Fruit fly (Drosophila melanogaster) whole organism, embryonic: ENCODE data around the gene CG32354.

ENCODE experiments used
- ATbp ChIP-seq: fragments of 200-800 bp; sonication (Bioruptor generic); optimal IDR thresholded peaks from 2 replicates; lab custom pipeline; 2017; ENCODE audit warnings: missing biosample characterization, mild to moderate bottlenecking, missing genetic modification characterization, missing genetic modification reagents
- Adf1 ChIP-seq: fragments of 200-800 bp; sonication (Bioruptor generic); IDR thresholded peaks from 2 replicates; pipeline ENCODE4 v1.3.6; 2022; ENCODE audit warnings: missing biosample characterization, missing genetic modification characterization
- CG10654 ChIP-seq: fragments of 200-800 bp; sonication (Bioruptor generic); optimal IDR thresholded peaks from 2 replicates; lab custom pipeline; 2016; ENCODE audit warnings: missing biosample characterization, missing genetic modification characterization
- CG14667 ChIP-seq: fragments of 200-800 bp; sonication (Bioruptor generic); IDR thresholded peaks from 2 replicates; pipeline ENCODE4 v1.3.6; 2022; ENCODE audit warnings: missing biosample characterization, missing genetic modification characterization
- CG17186 ChIP-seq: fragments of 200-800 bp; sonication (Bioruptor generic); optimal IDR thresholded peaks from 3 replicates; lab custom pipeline; 2017; ENCODE audit warnings: missing biosample characterization, missing genetic modification reagents, missing genetic modification characterization
- CG17829 ChIP-seq: fragments of 200-800 bp; optimal IDR thresholded peaks from 2 replicates; lab custom pipeline; 2019; ENCODE audit warnings: missing biosample characterization, mild to moderate bottlenecking, missing genetic modification characterization, moderate library complexity
- CG17912 ChIP-seq: fragments of 200-800 bp; sonication (Bioruptor generic); optimal IDR thresholded peaks from 2 replicates; lab custom pipeline; 2018; ENCODE audit warnings: missing biosample characterization, mild to moderate bottlenecking, missing genetic modification characterization
- CG1832 ChIP-seq: fragments of 200-800 bp; sonication (Bioruptor generic); optimal IDR thresholded peaks from 2 replicates; lab custom pipeline; 2017; ENCODE audit warnings: missing biosample characterization, mild to moderate bottlenecking, missing genetic modification characterization, inconsistent platforms
- CG18764 ChIP-seq: fragments of 200-800 bp; sonication (Bioruptor generic); optimal IDR thresholded peaks from 3 replicates; lab custom pipeline; 2016; ENCODE audit warnings: missing biosample characterization, missing genetic modification characterization
- CG31441 ChIP-seq: fragments of 200-800 bp; sonication (Bioruptor generic); IDR thresholded peaks from 2 replicates; pipeline ENCODE4 v1.3.6; 2022; ENCODE audit warnings: missing biosample characterization, missing genetic modification characterization
- CG34376 ChIP-seq: fragments of 200-800 bp; sonication (Bioruptor generic); optimal IDR thresholded peaks from 2 replicates; lab custom pipeline; 2018; ENCODE audit warnings: missing biosample characterization, mild to moderate bottlenecking, missing genetic modification characterization
- CG34422 ChIP-seq: fragments of 200-800 bp; sonication (Bioruptor generic); IDR thresholded peaks from 3 replicates; pipeline ENCODE4 v1.3.6; 2022; ENCODE audit warnings: missing biosample characterization, missing genetic modification characterization
- CG4328 ChIP-seq: fragments of 200-800 bp; sonication (Bioruptor generic); optimal IDR thresholded peaks from 3 replicates; lab custom pipeline; 2017; ENCODE audit warnings: missing biosample characterization, missing genetic modification reagents, missing genetic modification characterization
- CG5953 ChIP-seq: fragments of 200-800 bp; sonication (Bioruptor generic); IDR thresholded peaks from 2 replicates; pipeline ENCODE4 v1.3.6; 2022; ENCODE audit warnings: missing biosample characterization, missing genetic modification characterization
- CG6175 ChIP-seq: fragments of 200-800 bp; sonication (Bioruptor generic); IDR thresholded peaks from 3 replicates; pipeline ENCODE4 v1.3.6; 2022; ENCODE audit warnings: missing biosample characterization, missing genetic modification characterization
- CG6683 ChIP-seq: fragments of 200-800 bp; sonication (Bioruptor generic); optimal IDR thresholded peaks from 2 replicates; lab custom pipeline; 2017; ENCODE audit warnings: missing biosample characterization, mild to moderate bottlenecking, missing genetic modification characterization, missing genetic modification reagents
- CG6689 ChIP-seq: fragments of 200-800 bp; sonication (Bioruptor generic); IDR thresholded peaks from 2 replicates; pipeline ENCODE4 v1.3.6; 2022; ENCODE audit warnings: missing biosample characterization, missing genetic modification characterization
- CG6854 ChIP-seq: fragments of 200-800 bp; sonication (Bioruptor generic); optimal IDR thresholded peaks from 3 replicates; lab custom pipeline; 2017; ENCODE audit warnings: missing biosample characterization, mild to moderate bottlenecking, missing genetic modification characterization
- CG7987 ChIP-seq: fragments of 200-800 bp; sonication (Bioruptor generic); optimal IDR thresholded peaks from 2 replicates; lab custom pipeline; 2018; ENCODE audit warnings: missing biosample characterization, mild to moderate bottlenecking, missing genetic modification characterization, moderate library complexity
- CG8478 ChIP-seq: fragments of >200 bp; optimal IDR thresholded peaks from 2 replicates; lab custom pipeline; 2018
- CG9727 ChIP-seq: fragments of 200-800 bp; sonication (Bioruptor generic); optimal IDR thresholded peaks from 3 replicates; lab custom pipeline; 2017; ENCODE audit warnings: missing biosample characterization, mild to moderate bottlenecking, missing genetic modification characterization
- CTCF ChIP-seq: fragments of 200-800 bp; sonication (Bioruptor generic); optimal IDR thresholded peaks from 2 replicates; lab custom pipeline; 2017; ENCODE audit warnings: missing biosample characterization, mild to moderate bottlenecking, missing genetic modification characterization, moderate library complexity
- CkIIα-i1 ChIP-seq: fragments of 200-800 bp; sonication (Bioruptor generic); IDR thresholded peaks from 2 replicates; pipeline ENCODE4 v1.3.6; 2022; ENCODE audit warnings: missing biosample characterization, missing genetic modification characterization
- E2f1 ChIP-seq: fragments of 200-800 bp; sonication (Bioruptor generic); IDR thresholded peaks from 2 replicates; pipeline ENCODE4 v1.3.6; 2022; ENCODE audit warnings: missing biosample characterization, missing genetic modification characterization
- ERR ChIP-seq: fragments of 200-800 bp; sonication (Bioruptor generic); optimal IDR thresholded peaks from 2 replicates; lab custom pipeline; 2016; ENCODE audit warnings: missing biosample characterization, missing genetic modification characterization
- H15 ChIP-seq: fragments of 200-800 bp; sonication (Bioruptor generic); IDR thresholded peaks from 3 replicates; pipeline ENCODE4 v1.3.6; 2022; ENCODE audit warnings: missing biosample characterization, missing genetic modification characterization
- Hr3 ChIP-seq: fragments of 200-800 bp; sonication (Bioruptor generic); optimal IDR thresholded peaks from 3 replicates; lab custom pipeline; 2016; ENCODE audit warnings: missing biosample characterization, missing genetic modification characterization
- Meics ChIP-seq: fragments of 200-800 bp; sonication (Bioruptor generic); optimal IDR thresholded peaks from 2 replicates; lab custom pipeline; 2017; ENCODE audit warnings: missing biosample characterization, mild to moderate bottlenecking, missing genetic modification characterization
- Optix ChIP-seq: fragments of 200-800 bp; sonication (Bioruptor generic); IDR thresholded peaks from 3 replicates; pipeline ENCODE4 v1.3.6; 2022; ENCODE audit warnings: missing biosample characterization, missing genetic modification characterization
- Rfx ChIP-seq: fragments of 200-800 bp; sonication (Bioruptor generic); IDR thresholded peaks from 2 replicates; pipeline ENCODE4 v1.3.6; 2022; ENCODE audit warnings: missing biosample characterization, missing genetic modification characterization
- al ChIP-seq: fragments of 200-800 bp; sonication (Bioruptor generic); IDR thresholded peaks from 2 replicates; pipeline ENCODE4 v1.3.6; 2022; ENCODE audit warnings: missing biosample characterization, missing genetic modification characterization
- aop ChIP-seq: fragments of 200-800 bp; sonication (Bioruptor generic); IDR thresholded peaks from 2 replicates; pipeline ENCODE4 v1.3.6; 2022; ENCODE audit warnings: missing biosample characterization, missing genetic modification characterization
- ap ChIP-seq: fragments of 200-800 bp; sonication (Bioruptor generic); IDR thresholded peaks from 2 replicates; pipeline ENCODE4 v1.3.6; 2022; ENCODE audit warnings: missing biosample characterization, missing genetic modification characterization
- hb ChIP-seq: fragments of 200-800 bp; sonication (Bioruptor generic); IDR thresholded peaks from 3 replicates; pipeline ENCODE4 v1.3.6; 2022; ENCODE audit warnings: missing biosample characterization, missing genetic modification characterization; ENCODE audit not compliant: partially characterized antibody
- inv ChIP-seq: fragments of 200-800 bp; sonication (Bioruptor generic); IDR thresholded peaks from 2 replicates; pipeline ENCODE4 v1.3.6; 2022; ENCODE audit warnings: missing biosample characterization, missing genetic modification characterization; ENCODE audit not compliant: partially characterized antibody
- klu ChIP-seq: fragments of 200-800 bp; sonication (Bioruptor generic); IDR thresholded peaks from 2 replicates; pipeline ENCODE4 v1.3.6; 2022; ENCODE audit warnings: missing biosample characterization, missing genetic modification characterization
- lab ChIP-seq: fragments of 200-800 bp; sonication (Bioruptor generic); optimal IDR thresholded peaks from 3 replicates; lab custom pipeline; 2017; ENCODE audit warnings: missing biosample characterization, missing genetic modification characterization, mild to moderate bottlenecking, moderate library complexity, missing genetic modification reagents
- mld ChIP-seq: fragments of 200-800 bp; sonication (Bioruptor generic); IDR thresholded peaks from 3 replicates; pipeline ENCODE4 v1.3.6; 2022; ENCODE audit warnings: missing biosample characterization, missing genetic modification characterization; ENCODE audit not compliant: partially characterized antibody
- nmo ChIP-seq: fragments of 200-800 bp; sonication (Bioruptor generic); optimal IDR thresholded peaks from 2 replicates; lab custom pipeline; 2018; ENCODE audit warnings: missing biosample characterization, mild to moderate bottlenecking, missing genetic modification characterization, moderate library complexity
- nom ChIP-seq: fragments of 200-800 bp; sonication (Bioruptor generic); optimal IDR thresholded peaks from 2 replicates; lab custom pipeline; 2017; ENCODE audit warnings: missing biosample characterization, missing genetic modification characterization, mild to moderate bottlenecking, moderate library complexity, missing genetic modification reagents
- pb ChIP-seq: fragments of 200-800 bp; sonication (Bioruptor generic); optimal IDR thresholded peaks from 3 replicates; lab custom pipeline; 2016; ENCODE audit warnings: missing biosample characterization, missing genetic modification characterization
- ranshi ChIP-seq: fragments of 200-800 bp; sonication (Bioruptor generic); IDR thresholded peaks from 2 replicates; pipeline ENCODE4 v1.3.6; 2022; ENCODE audit warnings: missing biosample characterization, missing genetic modification characterization
- salm ChIP-seq: fragments of 200-800 bp; sonication (Bioruptor generic); optimal IDR thresholded peaks from 2 replicates; lab custom pipeline; 2018; ENCODE audit warnings: missing biosample characterization, mild to moderate bottlenecking, missing genetic modification characterization
- scrt ChIP-seq: fragments of 200-800 bp; sonication (Bioruptor generic); optimal IDR thresholded peaks from 2 replicates; lab custom pipeline; 2018; ENCODE audit warnings: missing biosample characterization, mild to moderate bottlenecking, missing genetic modification characterization, moderate library complexity
- slp2 ChIP-seq: fragments of 200-800 bp; sonication (Bioruptor generic); optimal IDR thresholded peaks from 2 replicates; lab custom pipeline; 2016; ENCODE audit warnings: missing biosample characterization, missing genetic modification characterization
- sob ChIP-seq: fragments of 200-800 bp; sonication (Bioruptor generic); IDR thresholded peaks from 2 replicates; pipeline ENCODE4 v1.3.6; 2022; ENCODE audit warnings: missing biosample characterization, missing genetic modification characterization
- sr ChIP-seq: fragments of 200-800 bp; sonication (Bioruptor generic); IDR thresholded peaks from 3 replicates; pipeline ENCODE4 v1.3.6; 2022; ENCODE audit warnings: missing biosample characterization, missing genetic modification characterization
- stc ChIP-seq: fragments of 200-800 bp; sonication (Bioruptor generic); IDR thresholded peaks from 2 replicates; pipeline ENCODE4 v1.3.6; 2022; ENCODE audit warnings: missing biosample characterization, missing genetic modification characterization
- tio ChIP-seq: fragments of 200-800 bp; sonication (Bioruptor generic); optimal IDR thresholded peaks from 2 replicates; lab custom pipeline; 2017; ENCODE audit warnings: missing biosample characterization, missing genetic modification characterization, inconsistent platforms
- wdn ChIP-seq: fragments of 200-800 bp; sonication (Bioruptor generic); IDR thresholded peaks from 2 replicates; pipeline ENCODE4 v1.3.6; 2022; ENCODE audit warnings: missing biosample characterization, missing genetic modification characterization
- yki ChIP-seq: fragments of >200 bp; optimal IDR thresholded peaks from 3 replicates; lab custom pipeline; 2018

Gene CG32354

DNA sequence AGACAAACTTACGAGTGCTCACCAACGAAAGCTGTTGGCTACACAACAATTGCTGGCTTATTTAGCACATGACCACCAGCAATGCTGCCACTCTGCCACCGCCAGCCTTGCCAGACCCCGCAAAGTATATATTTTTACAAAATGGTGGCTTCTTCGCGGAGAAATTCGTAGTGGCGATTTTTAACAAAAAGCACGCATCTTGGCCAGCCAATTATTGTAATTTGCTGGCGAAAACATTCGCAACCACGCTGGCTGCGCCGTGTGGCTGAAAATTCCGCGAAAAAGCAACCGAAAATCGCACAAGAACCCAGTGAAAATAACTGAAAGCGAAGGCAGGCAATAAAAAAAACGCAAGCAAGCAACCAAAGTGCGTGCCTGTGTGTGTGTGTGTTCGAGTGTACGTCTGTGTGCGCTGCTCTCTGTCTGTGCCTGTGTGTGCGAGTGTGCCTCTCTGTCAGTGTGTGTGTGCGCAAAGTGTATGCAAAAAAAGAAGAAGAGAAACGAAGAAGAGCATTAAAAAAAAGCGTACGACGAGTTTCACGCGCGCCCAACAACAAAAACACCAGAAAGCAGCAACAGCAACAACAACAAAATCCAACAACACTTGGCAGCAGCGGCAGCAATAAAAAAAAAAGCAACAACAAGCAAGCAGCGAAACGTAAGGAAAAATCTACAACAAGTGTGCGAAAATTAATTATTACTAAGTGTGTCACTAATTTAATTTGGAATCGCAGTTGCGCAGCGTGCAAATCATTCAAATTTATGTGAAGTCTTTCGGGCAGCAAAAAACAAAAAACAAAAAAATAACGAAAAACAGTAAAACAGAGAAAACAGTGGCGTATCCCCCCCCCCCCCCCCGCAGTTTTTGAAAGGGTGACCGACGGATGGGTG lies 28.0 kb upstream of the CG32354 start, which contains the start of gene Gug (continued):
- TF ChIP-seq CG6175 (GFP tag; lab: Robert Waterston, UW) = no peak
- peak; percentile 3 for TF ChIP-seq CG6854 (GFP tag; lab: Kevin White, UChicago)
- TF ChIP-seq sob (GFP tag; lab: Robert Waterston, UW) = peak; percentile 24; the same call in 1 of the 2 replicates
- no peak for TF ChIP-seq tio (GFP tag; lab: Kevin White, UChicago)
- peak; percentile 94 for TF ChIP-seq CG8478 (lab: Kevin White, UChicago)
- peak; percentile 39; the same call in 1 of the 2 replicates for TF ChIP-seq ranshi (GFP tag; lab: Robert Waterston, UW)
- TF ChIP-seq CG34376 = peak; percentile 6
- no peak for TF ChIP-seq CG6683
- no peak for TF ChIP-seq CG4328 (GFP tag; lab: Kevin White, UChicago)
- no peak for TF ChIP-seq CTCF (GFP tag; lab: Kevin White, UChicago)
- 0 out of 3 replicates have a peak, but pooled peaks have one; percentile 5 for TF ChIP-seq Optix (GFP tag; lab: Robert Waterston, UW)
- TF ChIP-seq CG14667 = no peak
- peak; percentile 62 for TF ChIP-seq Adf1 (GFP tag; lab: Robert Waterston, UW)
- peak; percentile 65 for TF ChIP-seq nmo (GFP tag; lab: Kevin White, UChicago)
- no peak for TF ChIP-seq H15 (GFP tag; lab: Robert Waterston, UW)
- no peak for TF ChIP-seq ap (GFP tag; lab: Robert Waterston, UW)
- peak; percentile 27; the same call in 1 of the 2 replicates for TF ChIP-seq Rfx (GFP tag; lab: Robert Waterston, UW)
- TF ChIP-seq aop (GFP tag; lab: Robert Waterston, UW) = no peak
- no peak for TF ChIP-seq CG5953 (GFP tag; lab: Robert Waterston, UW)
- TF ChIP-seq ERR = peak; percentile 38
- 0 out of 3 replicates have a peak, but pooled peaks have one; percentile 4 for TF ChIP-seq sr (GFP tag; lab: Robert Waterston, UW)
- TF ChIP-seq CG17829 (tag; lab: Kevin White, UChicago) = no peak
- TF ChIP-seq CG31441 (GFP tag; lab: Robert Waterston, UW) = no peak
- TF ChIP-seq CG10654 (GFP tag; lab: Kevin White, UChicago) = no peak
- TF ChIP-seq CG9727 (GFP tag; lab: Kevin White, UChicago) = no peak
- no peak for TF ChIP-seq yki
- TF ChIP-seq hb = no peak
- no peak for TF ChIP-seq wdn (GFP tag; lab: Robert Waterston, UW)
- TF ChIP-seq CkIIα-i1 (GFP tag; lab: Robert Waterston, UW) = no peak
- no peak for TF ChIP-seq stc (GFP tag; lab: Robert Waterston, UW)
- TF ChIP-seq Meics (GFP tag; lab: Kevin White, UChicago) = no peak
- TF ChIP-seq inv (GFP tag; lab: Robert Waterston, UW) = no peak
- TF ChIP-seq nom (GFP tag; lab: Kevin White, UChicago) = peak; percentile 100
- no peak for TF ChIP-seq al
- TF ChIP-seq salm (tag; lab: Kevin White, UChicago) = no peak
- TF ChIP-seq CG18764 (GFP tag; lab: Kevin White, UChicago) = no peak
- no peak for TF ChIP-seq Hr3 (GFP tag; lab: Kevin White, UChicago)
- TF ChIP-seq lab = no peak
- no peak for TF ChIP-seq mld (GFP tag; lab: Robert Waterston, UW)
- TF ChIP-seq scrt (GFP tag; lab: Kevin White, UChicago) = no peak
- no peak for TF ChIP-seq E2f1 (GFP tag; lab: Robert Waterston, UW)
- TF ChIP-seq CG7987 = peak; percentile 59
- TF ChIP-seq ATbp = no peak
- no peak for TF ChIP-seq pb (GFP tag; lab: Kevin White, UChicago)
- TF ChIP-seq CG17186 (GFP tag; lab: Kevin White, UChicago) = no peak
- no peak for TF ChIP-seq CG1832 (GFP tag; lab: Kevin White, UChicago)
- peak; percentile 57; the same call in 2 of the 3 replicates for TF ChIP-seq CG34422 (GFP tag; lab: Robert Waterston, UW)
- no peak for TF ChIP-seq CG17912 (GFP tag; lab: Kevin White, UChicago)
- no peak for TF ChIP-seq slp2 (GFP tag; lab: Kevin White, UChicago)
- TF ChIP-seq klu (GFP tag; lab: Robert Waterston, UW) = no peak
- no peak for TF ChIP-seq CG6689 (GFP tag; lab: Robert Waterston, UW)
